Worm (Caenorhabditis elegans) whole organism, L3 larva: Measurements from ENCODE around the gene glct-6.

Experiments
- fkh-10 ChIP-seq: sonication (generic microtip); optimal IDR thresholded peaks from 2 replicates; lab custom pipeline; 2017; ENCODE audit warnings: missing biosample characterization, missing genetic modification reagents, missing genetic modification characterization
- mdl-1 ChIP-seq: fragments of 150-350 bp; optimal IDR thresholded peaks from 2 replicates; lab custom pipeline; 2014; ENCODE audit warnings: missing biosample characterization, missing genetic modification characterization
- nhr-11 ChIP-seq: fragments of 150-350 bp; optimal IDR thresholded peaks from 2 replicates; lab custom pipeline; 2014; ENCODE audit warnings: missing biosample characterization, missing genetic modification characterization
- ztf-11 ChIP-seq: fragments of 150-350 bp; optimal IDR thresholded peaks from 2 replicates; lab custom pipeline; 2014; ENCODE audit warnings: missing biosample characterization, missing genetic modification characterization

DNA sequence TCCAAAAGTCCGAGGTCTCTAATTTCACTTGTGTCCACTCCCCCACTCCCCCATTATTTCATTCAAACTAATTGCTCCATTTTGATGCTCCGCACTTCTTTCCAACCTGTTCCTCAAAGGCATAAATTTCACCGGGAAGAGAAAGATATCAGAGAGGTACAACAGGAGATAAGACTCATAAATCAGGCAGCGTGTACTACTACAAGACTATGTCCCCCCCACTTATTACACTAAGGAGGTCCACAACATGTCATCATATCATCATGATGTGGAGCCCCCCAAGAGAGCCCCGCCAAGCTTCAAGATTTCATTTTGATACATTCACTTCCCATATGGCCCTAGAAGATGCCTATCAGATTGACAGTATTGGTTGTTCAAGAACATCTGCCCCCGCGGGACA lies 18.6 kb upstream of the glct-6 start:
- no peak for TF ChIP-seq mdl-1 (tag; lab: Kevin White, UChicago)
- no peak for TF ChIP-seq ztf-11
- TF ChIP-seq fkh-10 (GFP tag; lab: Kevin White, UChicago) = no peak
- TF ChIP-seq nhr-11 (tag; lab: Kevin White, UChicago) = no peak
